Fruit fly (Drosophila melanogaster) whole organism, prepupa: Measurements from ENCODE around the gene RpS28b.

ENCODE experiments used
- Blimp-1 ChIP-seq: fragments of 200-800 bp; sonication (Bioruptor generic); optimal IDR thresholded peaks from 3 replicates; lab custom pipeline; 2017; ENCODE audit warnings: missing biosample characterization, missing genetic modification characterization, mild to moderate bottlenecking, moderate library complexity, missing genetic modification reagents
- CG11294 ChIP-seq: fragments of 200-800 bp; sonication (Bioruptor generic); IDR thresholded peaks from 2 replicates; pipeline ENCODE4 v1.3.6; 2022; ENCODE audit warnings: missing biosample characterization, missing genetic modification characterization
- CG11902 ChIP-seq: fragments of 200-800 bp; sonication (Bioruptor generic); optimal IDR thresholded peaks from 3 replicates; lab custom pipeline; 2016; ENCODE audit warnings: missing biosample characterization, missing genetic modification characterization
- CG15336 ChIP-seq: fragments of 200-800 bp; sonication (Bioruptor generic); IDR thresholded peaks from 2 replicates; pipeline ENCODE4 v1.3.6; 2022; ENCODE audit warnings: missing biosample characterization, missing genetic modification characterization
- CG31627 ChIP-seq: fragments of 200-800 bp; sonication (Bioruptor generic); optimal IDR thresholded peaks from 3 replicates; lab custom pipeline; 2016; ENCODE audit warnings: missing biosample characterization, missing genetic modification characterization
- CG32006 ChIP-seq: fragments of 200-800 bp; sonication (Bioruptor generic); optimal IDR thresholded peaks from 3 replicates; lab custom pipeline; 2017; ENCODE audit warnings: missing biosample characterization, mild to moderate bottlenecking, missing genetic modification characterization
- CG34406 ChIP-seq: fragments of 200-800 bp; sonication (Bioruptor generic); optimal IDR thresholded peaks from 3 replicates; lab custom pipeline; 2016; ENCODE audit warnings: missing biosample characterization, missing genetic modification characterization
- CG3919 ChIP-seq: fragments of 200-800 bp; sonication (Bioruptor generic); optimal IDR thresholded peaks from 3 replicates; lab custom pipeline; 2016; ENCODE audit warnings: missing biosample characterization, missing genetic modification characterization
- CG4318 ChIP-seq: fragments of 200-800 bp; sonication (Bioruptor generic); optimal IDR thresholded peaks from 3 replicates; lab custom pipeline; 2017; ENCODE audit warnings: missing biosample characterization, mild to moderate bottlenecking, missing genetic modification characterization
- CG6276 ChIP-seq: fragments of 200-800 bp; sonication (Bioruptor generic); optimal IDR thresholded peaks from 2 replicates; lab custom pipeline; 2017; ENCODE audit warnings: missing biosample characterization, mild to moderate bottlenecking, missing genetic modification characterization
- CG6792 ChIP-seq: fragments of 200-800 bp; sonication (Bioruptor generic); optimal IDR thresholded peaks from 3 replicates; lab custom pipeline; 2016; ENCODE audit warnings: missing biosample characterization, missing genetic modification characterization
- CG6808 ChIP-seq: fragments of 200-800 bp; sonication (Bioruptor generic); optimal IDR thresholded peaks from 3 replicates; lab custom pipeline; 2017; ENCODE audit warnings: missing biosample characterization, missing genetic modification characterization, mild to moderate bottlenecking, moderate library complexity, missing genetic modification reagents
- CG6854 ChIP-seq: fragments of 200-800 bp; sonication (Bioruptor generic); optimal IDR thresholded peaks from 2 replicates; lab custom pipeline; 2017; ENCODE audit warnings: missing biosample characterization, mild to moderate bottlenecking, missing genetic modification characterization
- CG7368 ChIP-seq: fragments of 200-800 bp; sonication (Bioruptor generic); optimal IDR thresholded peaks from 3 replicates; lab custom pipeline; 2016; ENCODE audit warnings: missing biosample characterization, missing genetic modification characterization
- CG8119 ChIP-seq: fragments of 200-800 bp; sonication (Bioruptor generic); IDR thresholded peaks from 3 replicates; pipeline ENCODE4 v1.3.6; 2022; ENCODE audit warnings: missing biosample characterization, missing genetic modification characterization
- CG9139 ChIP-seq: fragments of 200-800 bp; sonication (Bioruptor generic); optimal IDR thresholded peaks from 3 replicates; lab custom pipeline; 2017; ENCODE audit warnings: missing biosample characterization, mild to moderate bottlenecking, missing genetic modification characterization
- Eip78C ChIP-seq: fragments of 200-800 bp; sonication (Bioruptor generic); peaks from one replicate; lab custom pipeline; 2016; ENCODE audit warnings: missing biosample characterization, missing genetic modification characterization
- Ets96B ChIP-seq: fragments of 200-800 bp; optimal IDR thresholded peaks from 2 replicates; lab custom pipeline; 2019; ENCODE audit warnings: missing biosample characterization, mild to moderate bottlenecking, missing genetic modification characterization, moderate library complexity
- Gug ChIP-seq: fragments of 200-800 bp; sonication (Bioruptor generic); IDR thresholded peaks from 2 replicates; pipeline ENCODE4 v1.3.6; 2022; ENCODE audit warnings: missing biosample characterization, missing genetic modification characterization
- Hr39 ChIP-seq: fragments of 200-800 bp; sonication (Bioruptor generic); optimal IDR thresholded peaks from 2 replicates; lab custom pipeline; 2016; ENCODE audit warnings: missing biosample characterization, missing genetic modification characterization
- Lpt ChIP-seq: fragments of 200-800 bp; sonication (Bioruptor generic); optimal IDR thresholded peaks from 3 replicates; lab custom pipeline; 2016; ENCODE audit warnings: missing biosample characterization, missing genetic modification characterization
- OdsH ChIP-seq: fragments of 200-800 bp; sonication (Bioruptor generic); optimal IDR thresholded peaks from 3 replicates; lab custom pipeline; 2016; ENCODE audit warnings: missing biosample characterization, missing genetic modification characterization
- Sox14 ChIP-seq: fragments of 200-800 bp; sonication (Bioruptor generic); optimal IDR thresholded peaks from 3 replicates; lab custom pipeline; 2016; ENCODE audit warnings: missing biosample characterization, missing genetic modification characterization
- dsx ChIP-seq: fragments of 200-800 bp; optimal IDR thresholded peaks from 3 replicates; lab custom pipeline; 2019; ENCODE audit warnings: missing biosample characterization, mild to moderate bottlenecking, missing genetic modification characterization, moderate library complexity; ENCODE audit not compliant: poor library complexity, severe bottlenecking
- eg ChIP-seq: fragments of 200-800 bp; sonication (Bioruptor generic); IDR thresholded peaks from 3 replicates; pipeline ENCODE4 v1.3.6; 2022; ENCODE audit warnings: missing biosample characterization, missing genetic modification characterization
- fd85E ChIP-seq: fragments of 200-800 bp; sonication (Bioruptor generic); optimal IDR thresholded peaks from 3 replicates; lab custom pipeline; 2016; ENCODE audit warnings: missing biosample characterization, missing genetic modification characterization
- lz ChIP-seq: fragments of 200-800 bp; sonication (Bioruptor generic); optimal IDR thresholded peaks from 3 replicates; lab custom pipeline; 2016; ENCODE audit warnings: missing biosample characterization, missing genetic modification characterization
- net ChIP-seq: fragments of 200-800 bp; sonication (Bioruptor generic); optimal IDR thresholded peaks from 3 replicates; lab custom pipeline; 2016; ENCODE audit warnings: missing biosample characterization, missing genetic modification characterization
- spab ChIP-seq: fragments of 200-800 bp; sonication (Bioruptor generic); optimal IDR thresholded peaks from 2 replicates; lab custom pipeline; 2017; ENCODE audit warnings: missing biosample characterization, mild to moderate bottlenecking, missing genetic modification characterization, missing genetic modification reagents
- ss ChIP-seq, 2 experiments: fragments of 200-800 bp; sonication (Bioruptor generic); optimal IDR thresholded peaks; 2 replicates in 1 of 2; 3 replicates in 1 of 2; lab custom pipeline; 2017 to 2018; ENCODE audit warnings: mild to moderate bottlenecking in 2 of 2, missing biosample characterization in 2 of 2, missing genetic modification characterization in 2 of 2, moderate library complexity in 1 of 2
- svp ChIP-seq: fragments of 200-800 bp; sonication (Bioruptor generic); peaks from one replicate; lab custom pipeline; 2016; ENCODE audit warnings: missing biosample characterization, missing genetic modification characterization
- vri ChIP-seq: fragments of 200-800 bp; sonication (Bioruptor generic); optimal IDR thresholded peaks from 3 replicates; lab custom pipeline; 2016; ENCODE audit warnings: missing biosample characterization, mild to moderate bottlenecking, missing genetic modification characterization

Gene RpS28b

DNA sequence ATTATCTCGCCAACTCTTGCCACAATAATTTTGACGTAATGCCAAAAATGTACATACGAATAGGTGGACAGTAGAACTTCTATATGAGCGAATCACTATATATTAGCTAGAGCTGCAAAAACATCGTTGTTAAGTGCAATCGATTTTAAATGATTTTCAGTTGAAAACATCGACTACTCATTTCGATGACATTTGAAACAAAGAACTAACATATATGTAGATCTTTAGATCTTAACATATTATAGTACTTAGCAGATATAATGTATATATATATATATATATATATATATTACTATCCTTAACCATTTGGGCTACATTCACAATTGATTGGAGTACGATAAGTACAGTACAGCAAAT lies 21.7 kb downstream of the RpS28b start, which contains the start of gene CG42395:
TSS of gene CG42395 (minus strand) at position 101 of the 357 bp plus-strand sequence.
- TF ChIP-seq CG32006: no peak
- TF ChIP-seq CG15336 (GFP tag; lab: Robert Waterston, UW): no peak
- TF ChIP-seq eg (GFP tag; lab: Robert Waterston, UW): no peak
- TF ChIP-seq net (GFP tag; lab: Kevin White, UChicago): no peak
- TF ChIP-seq spab (GFP tag; lab: Kevin White, UChicago): no peak
- TF ChIP-seq svp (GFP tag; lab: Kevin White, UChicago): no peak
- TF ChIP-seq CG6808: no peak
- no peak for TF ChIP-seq CG11902 (GFP tag; lab: Kevin White, UChicago)
- no peak for TF ChIP-seq Sox14 (GFP tag; lab: Kevin White, UChicago)
- no peak for TF ChIP-seq Lpt (GFP tag; lab: Kevin White, UChicago)
- TF ChIP-seq CG3919 (GFP tag; lab: Kevin White, UChicago): no peak
- TF ChIP-seq CG11294 (GFP tag; lab: Robert Waterston, UW): no peak
- no peak for TF ChIP-seq Hr39 (GFP tag; lab: Kevin White, UChicago)
- no peak for TF ChIP-seq CG9139

DNA sequence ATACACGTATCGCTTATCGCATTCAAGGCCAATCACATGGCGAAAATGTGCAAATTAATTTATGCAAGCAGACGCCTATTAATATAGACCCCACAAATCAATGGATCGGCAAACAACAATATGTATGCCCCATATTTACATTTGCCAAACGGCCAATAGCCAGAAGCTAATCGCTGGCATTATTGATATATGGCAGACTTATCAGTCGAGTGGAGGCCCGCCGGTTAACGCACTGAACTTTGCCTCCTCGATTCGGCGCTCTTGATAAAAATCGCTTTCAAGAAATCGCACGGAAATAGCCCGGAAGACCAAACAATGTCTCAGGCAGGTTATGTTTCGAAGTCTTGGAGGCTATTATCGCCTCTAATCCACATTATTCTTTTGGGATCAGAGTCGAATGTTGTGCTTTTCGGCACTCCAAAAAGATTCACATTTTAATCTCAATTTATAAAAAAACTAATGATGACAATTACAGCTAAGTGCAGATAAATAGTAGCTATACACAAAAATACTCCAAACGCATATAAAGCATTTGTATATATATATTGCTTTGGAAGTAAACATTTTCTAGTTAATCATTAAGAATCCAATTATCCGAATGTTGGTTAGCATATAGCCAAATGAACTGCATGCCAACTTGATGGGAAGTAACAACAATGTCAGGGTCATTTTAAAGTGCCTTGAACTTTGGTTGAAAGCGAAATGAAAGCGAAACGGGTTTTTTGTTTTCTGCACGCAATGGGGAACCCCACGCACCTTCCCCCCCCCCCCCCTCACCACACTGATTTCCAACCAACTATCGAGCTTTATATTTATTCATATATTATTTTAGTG lies 22.3 kb downstream of the RpS28b start:
- TF ChIP-seq lz (GFP tag; lab: Kevin White, UChicago): no peak
- no peak for TF ChIP-seq OdsH (GFP tag; lab: Kevin White, UChicago)
- no peak for TF ChIP-seq CG6792 (GFP tag; lab: Kevin White, UChicago)
- TF ChIP-seq CG31627 (GFP tag; lab: Kevin White, UChicago): no peak
- TF ChIP-seq CG6854: no peak
- TF ChIP-seq Eip78C (GFP tag; lab: Kevin White, UChicago): peak; percentile 74
- no peak for TF ChIP-seq fd85E (GFP tag; lab: Kevin White, UChicago)
- TF ChIP-seq CG9139: no peak
- TF ChIP-seq spab (GFP tag; lab: Kevin White, UChicago): no peak
- peak; percentile 49 for TF ChIP-seq vri (GFP tag; lab: Kevin White, UChicago)
- TF ChIP-seq svp (GFP tag; lab: Kevin White, UChicago): peak; percentile 91
- TF ChIP-seq dsx (GFP tag; lab: Kevin White, UChicago): no peak
- TF ChIP-seq CG4318: no peak
- peak; percentile 70 for TF ChIP-seq Blimp-1 (GFP tag; lab: Kevin White, UChicago)
- TF ChIP-seq CG34406 (GFP tag; lab: Kevin White, UChicago): no peak
- no peak for TF ChIP-seq CG6276 (GFP tag; lab: Kevin White, UChicago)
- TF ChIP-seq Ets96B (tag; lab: Kevin White, UChicago): no peak
- no peak for TF ChIP-seq CG8119
- no peak for TF ChIP-seq Gug
- TF ChIP-seq Lpt (GFP tag; lab: Kevin White, UChicago): no peak

DNA sequence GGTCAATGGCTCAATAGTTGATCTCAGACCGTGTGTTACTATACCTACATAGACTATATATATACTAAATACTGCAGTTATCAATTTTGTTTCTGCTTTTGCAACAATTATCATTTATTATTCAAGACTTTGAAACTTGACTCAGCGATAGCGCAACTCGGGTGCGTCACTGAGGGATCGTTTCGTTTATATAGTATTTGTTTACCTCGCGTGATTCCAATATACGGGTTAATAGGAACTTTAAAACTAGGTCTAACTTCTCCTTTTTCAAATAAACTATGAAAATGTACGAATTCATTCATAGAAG lies 22.9 kb downstream of the RpS28b start:
- no peak for TF ChIP-seq CG7368
- peak; percentile 21 to 63 for TF ChIP-seq ss (GFP tag; optimal IDR thresholded peaks at IDR 0.05; lab: Kevin White, UChicago)
- peak; percentile 35 for TF ChIP-seq CG6808
- peak; percentile 24 for TF ChIP-seq vri (GFP tag; lab: Kevin White, UChicago)
- peak; percentile 17 for TF ChIP-seq CG6276 (GFP tag; lab: Kevin White, UChicago)
- TF ChIP-seq CG4318: no peak
- TF ChIP-seq, all 60 proteins: peak for 4

DNA sequence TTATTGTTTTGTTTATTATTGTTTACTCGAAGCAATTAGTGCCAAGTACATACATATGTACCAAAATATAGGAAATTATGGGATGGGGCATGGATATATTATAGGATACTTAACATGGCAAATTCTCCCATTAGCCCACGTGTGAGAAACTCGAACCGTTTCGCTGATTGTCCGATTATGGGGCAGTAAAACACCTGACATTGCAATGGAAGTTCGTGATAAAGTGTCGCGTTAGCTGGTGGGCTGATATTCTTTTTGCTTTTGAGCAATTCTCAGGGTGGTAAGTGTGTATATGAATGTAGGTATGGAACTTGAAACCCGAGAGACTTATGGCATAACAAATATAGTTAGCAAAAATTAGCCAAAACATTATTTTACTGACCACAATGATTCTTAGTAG lies 23.6 kb downstream of the RpS28b start:
- TF ChIP-seq Lpt (GFP tag; lab: Kevin White, UChicago) (no peak), vri (GFP tag; lab: Kevin White, UChicago) (peak; percentile 19)
